Worm (Caenorhabditis elegans) whole organism, L4 larva: Measurements from ENCODE around the gene R10F2.4.

ENCODE experiments used
- D1046.2 ChIP-seq: fragments of 200-800 bp; sonication (Bioruptor generic); IDR thresholded peaks from 2 replicates; pipeline ENCODE4 v1.3.6; 2022; ENCODE audit warnings: missing genetic modification characterization, missing compliant biosample characterization
- Y48G9A.11 ChIP-seq: fragments of 200-800 bp; sonication (Bioruptor generic); IDR thresholded peaks from 2 replicates; pipeline ENCODE4 v1.3.6; 2022; ENCODE audit warnings: missing genetic modification reagents, missing genetic modification characterization, missing compliant biosample characterization
- daf-12 ChIP-seq: fragments of 150-350 bp; optimal IDR thresholded peaks from 2 replicates; lab custom pipeline; 2014; ENCODE audit warnings: missing biosample characterization, missing genetic modification reagents, missing genetic modification characterization
- daf-16 ChIP-seq, 3 experiments: sonication (generic microtip); optimal IDR thresholded peaks; 2 replicates each; lab custom pipeline; 2016 to 2017; ENCODE audit warnings: missing genetic modification characterization in 3 of 3, missing genetic modification reagents in 3 of 3, mild to moderate bottlenecking in 2 of 3, missing compliant biosample characterization in 2 of 3, missing biosample characterization in 1 of 3, moderate library complexity in 1 of 3
- lim-7 ChIP-seq: fragments of 200-800 bp; sonication (Bioruptor generic); IDR thresholded peaks from 2 replicates; pipeline ENCODE4 v1.3.6; 2022; ENCODE audit warnings: missing genetic modification characterization, missing compliant biosample characterization
- lin-15B ChIP-seq: fragments of 150-350 bp; sonication (generic microtip); optimal IDR thresholded peaks from 3 replicates; lab custom pipeline; 2014; ENCODE audit warnings: missing biosample characterization, missing genetic modification characterization
- mdl-1 ChIP-seq, 2 experiments: fragments of 150-350 bp in 1 of 2; sonication (generic microtip) in 1 of 2; optimal IDR thresholded peaks; 2 replicates each; lab custom pipeline; 2014 to 2017; ENCODE audit warnings: missing biosample characterization in 2 of 2, missing genetic modification characterization in 2 of 2
- nhr-77 ChIP-seq: fragments of 150-350 bp; optimal IDR thresholded peaks from 2 replicates; lab custom pipeline; 2014; ENCODE audit warnings: missing biosample characterization, missing genetic modification characterization
- set-16 ChIP-seq: fragments of 200-800 bp; sonication (Bioruptor generic); IDR thresholded peaks from 2 replicates; pipeline ENCODE4 v1.3.6; 2022; ENCODE audit warnings: missing genetic modification reagents, missing genetic modification characterization, missing compliant biosample characterization
- skn-1 ChIP-seq: fragments of 150-350 bp; optimal IDR thresholded peaks from 2 replicates; lab custom pipeline; 2014; ENCODE audit warnings: missing biosample characterization, missing genetic modification characterization

- no peak for TF ChIP-seq nhr-77 (tag; lab: Kevin White, UChicago)
- no peak for TF ChIP-seq daf-12 (tag; lab: Kevin White, UChicago)
- TF ChIP-seq daf-16 (GFP tag; optimal IDR thresholded peaks at IDR 0.05; lab: Kevin White, UChicago) = no peak
- TF ChIP-seq daf-16 (tag; optimal IDR thresholded peaks at IDR 0.05; lab: Kevin White, UChicago) = no peak
- no peak for TF ChIP-seq set-16 (GFP tag; lab: Robert Waterston, UW)
- no peak for TF ChIP-seq mdl-1 (tag; optimal IDR thresholded peaks at IDR 0.05; lab: Kevin White, UChicago)
- TF ChIP-seq lim-7 (GFP tag; lab: Robert Waterston, UW) = no peak
- no peak for TF ChIP-seq skn-1 (tag; lab: Kevin White, UChicago)
- no peak for TF ChIP-seq lin-15B
- TF ChIP-seq Y48G9A.11 (GFP tag; lab: Robert Waterston, UW) = no peak
- no peak for TF ChIP-seq D1046.2 (GFP tag; lab: Robert Waterston, UW)
Observed at ce11 chrIII:2901117-2901516, 21.8 kb downstream of the R10F2.4 start, which contains the start of gene idpa-1.
